Worm (Caenorhabditis elegans) whole organism, L1 larva: Measurements from ENCODE around the gene nhr-157.

Source experiments
- C04F5.9 ChIP-seq: sonication (generic microtip); optimal IDR thresholded peaks from 2 replicates; lab custom pipeline; 2016; ENCODE audit warnings: missing genetic modification characterization, missing compliant biosample characterization
- C16A3.4 ChIP-seq: fragments of 150-350 bp; optimal IDR thresholded peaks from 2 replicates; lab custom pipeline; 2014; ENCODE audit warnings: missing biosample characterization, missing genetic modification characterization
- C34B4.2 ChIP-seq: sonication (generic microtip); optimal IDR thresholded peaks from 2 replicates; lab custom pipeline; 2017; ENCODE audit warnings: mild to moderate bottlenecking, missing genetic modification characterization, missing compliant biosample characterization
- aha-1 ChIP-seq: fragments of 150-350 bp; optimal IDR thresholded peaks from 2 replicates; lab custom pipeline; 2014; ENCODE audit warnings: missing biosample characterization, missing genetic modification characterization
- aly-2 ChIP-seq: fragments of 150-350 bp; optimal IDR thresholded peaks from 2 replicates; lab custom pipeline; 2014; ENCODE audit warnings: missing biosample characterization, missing genetic modification characterization
- ama-1 ChIP-seq: fragments of 150-350 bp; optimal IDR thresholded peaks from 2 replicates; lab custom pipeline; 2014
- blmp-1 ChIP-seq: fragments of 150-350 bp; optimal IDR thresholded peaks from 2 replicates; lab custom pipeline; 2014; ENCODE audit warnings: missing biosample characterization, missing genetic modification characterization
- ceh-63 ChIP-seq: fragments of 200-800 bp; sonication (Bioruptor generic); optimal IDR thresholded peaks from 2 replicates; lab custom pipeline; 2018; ENCODE audit warnings: mild to moderate bottlenecking, missing genetic modification characterization, missing compliant biosample characterization
- ceh-88 ChIP-seq: fragments of 200-800 bp; sonication (Bioruptor generic); IDR thresholded peaks from 2 replicates; pipeline ENCODE4 v1.3.6; 2022; ENCODE audit warnings: missing genetic modification characterization, missing compliant biosample characterization
- ceh-90 ChIP-seq: sonication (generic microtip); optimal IDR thresholded peaks from 2 replicates; lab custom pipeline; 2016; ENCODE audit warnings: missing genetic modification characterization, missing compliant biosample characterization
- ces-1 ChIP-seq: fragments of 150-350 bp; optimal IDR thresholded peaks from 2 replicates; lab custom pipeline; 2014; ENCODE audit warnings: missing biosample characterization, missing genetic modification reagents, missing genetic modification characterization
- dpl-1 ChIP-seq, 3 experiments: fragments of 150-350 bp in 2 of 3; sonication (generic microtip) in 1 of 3; optimal IDR thresholded peaks; 2 replicates each; lab custom pipeline; 2014 to 2017; ENCODE audit warnings: missing biosample characterization in 3 of 3, missing genetic modification characterization in 3 of 3, missing genetic modification reagents in 3 of 3
- dsc-1 ChIP-seq: sonication (generic microtip); optimal IDR thresholded peaks from 2 replicates; lab custom pipeline; 2016; ENCODE audit warnings: mild to moderate bottlenecking, missing genetic modification characterization, missing compliant biosample characterization
- efl-1 ChIP-seq, 4 experiments: fragments of 150-350 bp; optimal IDR thresholded peaks in 3 of 4; peaks in 1 of 4; 1 replicate in 1 of 4; 2 replicates in 3 of 4; lab custom pipeline; 2014; ENCODE audit warnings: missing biosample characterization in 2 of 4, missing genetic modification characterization in 2 of 4, missing genetic modification reagents in 2 of 4
- egl-13 ChIP-seq: sonication (generic microtip); optimal IDR thresholded peaks from 2 replicates; lab custom pipeline; 2016; ENCODE audit warnings: missing genotype, missing genetic modification reagents, missing genetic modification characterization, missing compliant biosample characterization
- egl-27 ChIP-seq, 2 experiments: fragments of 150-350 bp in 1 of 2; sonication (generic microtip); optimal IDR thresholded peaks; 3 replicates each; lab custom pipeline; 2017 to 2018; ENCODE audit warnings: missing biosample characterization in 2 of 2, missing genetic modification characterization in 2 of 2, missing genetic modification reagents in 2 of 2
- fkh-4 ChIP-seq: sonication (generic microtip); optimal IDR thresholded peaks from 2 replicates; lab custom pipeline; 2016; ENCODE audit warnings: missing compliant biosample characterization, missing genetic modification characterization, borderline replicate concordance
- fos-1 ChIP-seq: fragments of 150-350 bp; optimal IDR thresholded peaks from 2 replicates; lab custom pipeline; 2014; ENCODE audit warnings: missing biosample characterization, missing genetic modification characterization
- hlh-4 ChIP-seq: sonication (generic microtip); optimal IDR thresholded peaks from 2 replicates; lab custom pipeline; 2016; ENCODE audit warnings: mild to moderate bottlenecking, missing genetic modification characterization, missing compliant biosample characterization
- hpl-2 ChIP-seq: fragments of 150-350 bp; optimal IDR thresholded peaks from 2 replicates; lab custom pipeline; 2014; ENCODE audit warnings: missing biosample characterization, missing genetic modification reagents, missing genetic modification characterization
- isw-1 ChIP-seq: fragments of 200-800 bp; sonication (Bioruptor generic); IDR thresholded peaks from 2 replicates; pipeline ENCODE4 v1.3.6; 2022; ENCODE audit warnings: missing genetic modification characterization, missing compliant biosample characterization
- lin-15B ChIP-seq: fragments of 150-350 bp; sonication (generic microtip); optimal IDR thresholded peaks from 3 replicates; lab custom pipeline; 2014; ENCODE audit warnings: missing biosample characterization, missing genetic modification characterization
- lin-35 ChIP-seq, 2 experiments: fragments of 150-350 bp; optimal IDR thresholded peaks; 2 replicates each; lab custom pipeline; 2014; ENCODE audit warnings: missing biosample characterization in 2 of 2, missing genetic modification characterization in 2 of 2, missing genetic modification reagents in 2 of 2
- mab-9 ChIP-seq: fragments of 200-800 bp; sonication (Bioruptor generic); IDR thresholded peaks from 2 replicates; pipeline ENCODE4 v1.3.6; 2022; ENCODE audit warnings: missing genetic modification reagents, missing genetic modification characterization, missing compliant biosample characterization
- mef-2 ChIP-seq: fragments of 150-350 bp; optimal IDR thresholded peaks from 2 replicates; lab custom pipeline; 2014; ENCODE audit warnings: missing biosample characterization, missing genetic modification characterization
- nhr-12 ChIP-seq: sonication (generic microtip); optimal IDR thresholded peaks from 2 replicates; lab custom pipeline; 2017; ENCODE audit warnings: missing biosample characterization, missing genetic modification characterization
- nhr-19 ChIP-seq: fragments of 200-800 bp; sonication (Bioruptor generic); conservative IDR thresholded peaks from 2 replicates; pipeline ENCODE4 v1.3.6; 2022; ENCODE audit warnings: missing genetic modification characterization, missing compliant biosample characterization
- nhr-20 ChIP-seq: sonication (generic microtip); optimal IDR thresholded peaks from 2 replicates; lab custom pipeline; 2016; ENCODE audit warnings: mild to moderate bottlenecking, missing genetic modification characterization, missing compliant biosample characterization
- nhr-28 ChIP-seq: fragments of 150-350 bp; optimal IDR thresholded peaks from 2 replicates; lab custom pipeline; 2014; ENCODE audit warnings: missing biosample characterization, missing genetic modification characterization
- nhr-77 ChIP-seq: fragments of 150-350 bp; optimal IDR thresholded peaks from 2 replicates; lab custom pipeline; 2014; ENCODE audit warnings: missing biosample characterization, missing genetic modification characterization
- nhr-84 ChIP-seq: sonication (generic microtip); optimal IDR thresholded peaks from 2 replicates; lab custom pipeline; 2017; ENCODE audit warnings: missing biosample characterization, missing genetic modification characterization
- nhr-85 ChIP-seq: sonication (generic microtip); peaks from one replicate; lab custom pipeline; 2016; ENCODE audit warnings: missing genetic modification characterization, inconsistent platforms, missing compliant biosample characterization
- nhr-90 ChIP-seq: sonication (generic microtip); optimal IDR thresholded peaks from 2 replicates; lab custom pipeline; 2016; ENCODE audit warnings: mild to moderate bottlenecking, missing genetic modification characterization, missing compliant biosample characterization; ENCODE audit not compliant: poor library complexity
- rnt-1 ChIP-seq: sonication (generic microtip); optimal IDR thresholded peaks from 2 replicates; lab custom pipeline; 2016; ENCODE audit warnings: mild to moderate bottlenecking, missing genetic modification characterization, moderate library complexity, missing compliant biosample characterization
- snu-23 ChIP-seq: sonication (generic microtip); optimal IDR thresholded peaks from 2 replicates; lab custom pipeline; 2016; ENCODE audit warnings: missing genetic modification characterization, missing compliant biosample characterization
- sptf-1 ChIP-seq: fragments of 150-350 bp; optimal IDR thresholded peaks from 2 replicates; lab custom pipeline; 2014; ENCODE audit warnings: missing biosample characterization, missing genetic modification characterization
- tlp-1 ChIP-seq: fragments of 150-350 bp; optimal IDR thresholded peaks from 2 replicates; lab custom pipeline; 2014; ENCODE audit warnings: missing biosample characterization, missing genetic modification characterization
- unc-130 ChIP-seq: fragments of 150-350 bp; optimal IDR thresholded peaks from 2 replicates; lab custom pipeline; 2017; ENCODE audit warnings: missing biosample characterization, missing genetic modification characterization, inconsistent platforms
- unc-98 ChIP-seq: fragments of 200-800 bp; sonication (Bioruptor generic); IDR thresholded peaks from 2 replicates; pipeline ENCODE4 v1.3.6; 2022; ENCODE audit warnings: missing genetic modification characterization, missing compliant biosample characterization
- vab-15 ChIP-seq: sonication (generic microtip); optimal IDR thresholded peaks from 2 replicates; lab custom pipeline; 2017; ENCODE audit warnings: missing genotype, mild to moderate bottlenecking, missing genetic modification characterization, missing compliant biosample characterization
- xbp-1 ChIP-seq: sonication (generic microtip); optimal IDR thresholded peaks from 2 replicates; lab custom pipeline; 2016; ENCODE audit warnings: missing genetic modification characterization, missing compliant biosample characterization
- zip-4 ChIP-seq: fragments of 200-800 bp; sonication (Bioruptor generic); optimal IDR thresholded peaks from 2 replicates; lab custom pipeline; 2018; ENCODE audit warnings: mild to moderate bottlenecking, missing genetic modification characterization, moderate library complexity, missing compliant biosample characterization
- ztf-11 ChIP-seq, 2 experiments: sonication (generic microtip); optimal IDR thresholded peaks; 2 replicates each; lab custom pipeline; 2016 to 2017; ENCODE audit warnings: missing genetic modification characterization in 2 of 2, missing biosample characterization in 1 of 2, missing compliant biosample characterization in 1 of 2

nhr-157 gene

ce11 chrV:3905841-3906240, 37.0 kb upstream of the nhr-157 start, which contains the start of gene nhr-156:
Gene nhr-156 (plus strand): TSS chrV:3906106.
- TF ChIP-seq C34B4.2 (tag; lab: Kevin White, UChicago) (no peak), dsc-1 (tag; lab: Kevin White, UChicago) (no peak), nhr-20 (no peak), nhr-85 (tag; lab: Kevin White, UChicago) (peak; percentile 64), ama-1 (lab: Kevin White, UChicago) (no peak), lin-35 (GFP tag; optimal IDR thresholded peaks at IDR 0.05; lab: Kevin White, UChicago) (peak in 1 of 2 experiments; percentile 13), rnt-1 (peak; percentile 11), ceh-90 (tag; lab: Kevin White, UChicago) (no peak), fkh-4 (tag; lab: Kevin White, UChicago) (no peak), hlh-4 (tag; lab: Kevin White, UChicago) (no peak), aly-2 (no peak), nhr-77 (tag; lab: Kevin White, UChicago) (no peak), unc-130 (no peak), dpl-1 (GFP tag; optimal IDR thresholded peaks at IDR 0.05; lab: Kevin White, UChicago) (peak in 1 of 3 experiments; percentile 9), C04F5.9 (tag; lab: Kevin White, UChicago) (no peak), blmp-1 (tag; lab: Kevin White, UChicago) (peak; percentile 78), nhr-19 (GFP tag; lab: Robert Waterston, UW) (no peak), efl-1 (optimal IDR thresholded peaks at IDR 0.05; lab: Kevin White, UChicago) (peak in 1 of 2 experiments; percentile 22), efl-1 (GFP tag; optimal IDR thresholded peaks at IDR 0.05 in 1 of 2; lab: Kevin White, UChicago) (peak in 1 of 2 experiments; percentile 8), xbp-1 (no peak)

DNA sequence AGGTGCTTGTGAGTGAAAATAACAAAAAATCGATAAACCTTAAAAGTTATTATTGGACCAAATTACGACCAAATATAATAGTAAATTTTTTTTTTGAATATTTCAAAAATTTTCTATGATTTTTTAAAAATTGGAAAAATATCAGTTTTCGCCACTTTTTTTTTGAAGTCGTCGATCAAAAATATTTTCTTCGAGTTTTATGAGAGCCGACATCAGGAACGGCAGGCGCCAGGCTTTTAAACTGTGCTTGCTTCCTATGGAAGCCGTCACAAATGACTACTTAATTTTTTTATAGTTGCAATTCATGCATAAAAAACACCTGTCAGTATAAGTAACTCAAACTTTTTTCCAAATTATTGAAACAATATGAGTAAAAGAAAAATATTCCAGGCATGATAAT, 34.6 kb upstream of the nhr-157 start:
- TF ChIP-seq egl-13, result no peak
- no peak for TF ChIP-seq fos-1 (tag; lab: Kevin White, UChicago)
- TF ChIP-seq efl-1 (optimal IDR thresholded peaks at IDR 0.05; lab: Kevin White, UChicago), result no peak
- TF ChIP-seq efl-1 (GFP tag; optimal IDR thresholded peaks at IDR 0.05 in 1 of 2; lab: Kevin White, UChicago), result peak in 1 of 2 experiments; percentile 33

ce11 chrV:3902458-3903157, 33.8 kb upstream of the nhr-157 start, which contains the start of the genes str-229 and srh-190:
Gene str-229 (minus strand): TSS chrV:3902558.
Gene srh-190 (plus strand): TSS chrV:3903107.
- no peak for TF ChIP-seq nhr-85 (tag; lab: Kevin White, UChicago)
- no peak for TF ChIP-seq blmp-1 (tag; lab: Kevin White, UChicago)
- no peak for TF ChIP-seq ama-1 (lab: Kevin White, UChicago)
- TF ChIP-seq efl-1 (optimal IDR thresholded peaks at IDR 0.05; lab: Kevin White, UChicago), result no peak
- no peak for TF ChIP-seq efl-1 (GFP tag; optimal IDR thresholded peaks at IDR 0.05 in 1 of 2; lab: Kevin White, UChicago)
- no peak for TF ChIP-seq nhr-90 (tag; lab: Kevin White, UChicago)
- TF ChIP-seq tlp-1 (tag; lab: Kevin White, UChicago), result no peak
- no peak for TF ChIP-seq C34B4.2 (tag; lab: Kevin White, UChicago)
- TF ChIP-seq aha-1, result no peak
- no peak for TF ChIP-seq unc-98

DNA sequence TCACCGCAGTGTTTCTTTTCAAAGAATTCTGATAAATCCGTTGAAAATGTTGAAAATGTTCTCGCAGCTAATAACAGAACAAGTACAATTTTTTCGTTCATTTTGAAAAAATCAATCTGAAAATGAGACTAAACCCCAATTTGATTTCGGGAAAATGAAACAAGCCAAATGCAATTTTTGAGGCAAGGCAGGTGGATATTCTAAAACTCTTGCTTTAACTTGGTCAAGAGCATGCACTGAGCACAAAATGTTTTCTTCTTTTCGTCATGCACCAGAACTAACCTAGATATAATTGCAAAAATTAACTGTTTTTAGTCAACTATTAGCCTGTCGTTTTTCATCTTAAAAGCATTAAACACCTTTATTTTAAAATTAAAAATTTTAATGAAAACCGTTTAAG, 31.3 kb upstream of the nhr-157 start, which contains the start of gene irld-22:
TSS of gene irld-22 (minus strand) at position 101 of the 400 bp plus-strand sequence.
- TF ChIP-seq ceh-90 (tag; lab: Kevin White, UChicago) (no peak), nhr-77 (tag; lab: Kevin White, UChicago) (no peak), mab-9 (GFP tag; lab: Robert Waterston, UW) (no peak), snu-23 (GFP tag; lab: Kevin White, UChicago) (no peak)

ce11 chrV:3896018-3896417, 27.2 kb upstream of the nhr-157 start:
- TF ChIP-seq vab-15 (tag; lab: Kevin White, UChicago) (no peak), ceh-63 (GFP tag; lab: Kevin White, UChicago) (no peak), C16A3.4 (tag; lab: Kevin White, UChicago) (no peak), dpl-1 (GFP tag; optimal IDR thresholded peaks at IDR 0.05; lab: Kevin White, UChicago) (no peak), isw-1 (GFP tag; lab: Robert Waterston, UW) (no peak), zip-4 (GFP tag; lab: Kevin White, UChicago) (no peak), lin-15B (tag; lab: Kevin White, UChicago) (no peak), nhr-28 (no peak), nhr-84 (tag; lab: Kevin White, UChicago) (no peak), nhr-85 (tag; lab: Kevin White, UChicago) (no peak), egl-27 (tag; optimal IDR thresholded peaks at IDR 0.05; lab: Kevin White, UChicago) (no peak), mef-2 (no peak), hpl-2 (GFP tag; lab: Kevin White, UChicago) (no peak), ceh-88 (GFP tag; lab: Robert Waterston, UW) (no peak), rnt-1 (no peak), nhr-12 (tag; lab: Kevin White, UChicago) (no peak), ztf-11 (tag; optimal IDR thresholded peaks at IDR 0.05; lab: Kevin White, UChicago) (no peak), fos-1 (tag; lab: Kevin White, UChicago) (no peak), sptf-1 (tag; lab: Kevin White, UChicago) (no peak), ces-1 (GFP tag; lab: Kevin White, UChicago) (no peak)
